Worm (Caenorhabditis elegans): ENCODE data around the gene trxr-2.

DNA sequence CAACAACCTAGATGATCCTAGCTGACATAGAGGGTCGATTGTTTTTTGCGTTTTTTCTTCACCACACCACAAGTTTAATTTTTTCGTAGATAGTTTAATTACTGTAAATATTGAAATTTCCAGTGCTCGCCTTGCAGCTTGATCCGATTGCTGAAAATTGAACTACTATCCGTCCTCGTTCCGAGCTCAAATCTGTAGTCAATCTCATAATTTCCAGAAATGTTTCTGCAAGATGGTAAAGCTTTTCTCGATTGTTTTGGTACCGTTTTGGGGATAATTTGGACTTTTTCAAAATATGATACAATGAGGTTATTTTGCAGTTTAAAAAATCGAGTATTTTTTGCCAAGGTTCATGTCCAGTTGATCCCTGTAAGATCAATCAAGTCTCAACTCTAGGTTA lies 47.5 kb upstream of the trxr-2 start:
- no peak for TF ChIP-seq madf-2 (tag; optimal IDR thresholded peaks at IDR 0.05)
- TF ChIP-seq pqm-1 (tag; optimal IDR thresholded peaks at IDR 0.05), result no peak
- no peak for TF ChIP-seq fkh-10 (GFP tag; optimal IDR thresholded peaks at IDR 0.05)
